Fruit fly (Drosophila melanogaster) whole organism, wandering third instar larva: Measurements from ENCODE around the gene CG3430.

Experiments
- Abd-B ChIP-seq: fragments of >200 bp; optimal IDR thresholded peaks from 2 replicates; lab custom pipeline; 2017; ENCODE audit warnings: missing biosample characterization, missing genetic modification characterization
- CG32264 ChIP-seq: fragments of 200-800 bp; sonication (Bioruptor generic); optimal IDR thresholded peaks from 2 replicates; lab custom pipeline; 2016; ENCODE audit warnings: missing biosample characterization, missing genetic modification characterization
- CG9705 ChIP-seq: fragments of 200-800 bp; sonication (Bioruptor generic); optimal IDR thresholded peaks from 2 replicates; lab custom pipeline; 2018; ENCODE audit warnings: missing biosample characterization, mild to moderate bottlenecking, missing genetic modification characterization
- CrebA ChIP-seq: fragments of 200-800 bp; sonication (Bioruptor generic); optimal IDR thresholded peaks from 2 replicates; lab custom pipeline; 2016; ENCODE audit warnings: missing biosample characterization, mild to moderate bottlenecking, missing genetic modification characterization, borderline replicate concordance
- Dfd ChIP-seq: fragments of >200 bp; optimal IDR thresholded peaks from 2 replicates; lab custom pipeline; 2017; ENCODE audit warnings: missing biosample characterization, missing genetic modification characterization
- Dif ChIP-seq: fragments of 200-275, 200-300 bp; sonication (Bioruptor generic); optimal IDR thresholded peaks from 2 replicates; lab custom pipeline; 2018; ENCODE audit warnings: missing biosample characterization, missing genetic modification characterization; ENCODE audit not compliant: partially characterized antibody
- HLH106 ChIP-seq: fragments of 200-800 bp; optimal IDR thresholded peaks from 3 replicates; lab custom pipeline; 2019; ENCODE audit warnings: missing biosample characterization, mild to moderate bottlenecking, missing genetic modification characterization, moderate library complexity
- Hnf4 ChIP-seq: fragments of 200-800 bp; sonication (Bioruptor generic); optimal IDR thresholded peaks from 2 replicates; lab custom pipeline; 2016; ENCODE audit warnings: missing biosample characterization, mild to moderate bottlenecking, missing genetic modification characterization
- Hr78 ChIP-seq: fragments of >200 bp; optimal IDR thresholded peaks from 2 replicates; lab custom pipeline; 2017; ENCODE audit warnings: missing biosample characterization, missing genetic modification characterization
- Hr83 ChIP-seq: fragments of 200-300 bp; sonication (Bioruptor generic); optimal IDR thresholded peaks from 2 replicates; lab custom pipeline; 2016; ENCODE audit warnings: missing biosample characterization, mild to moderate bottlenecking, missing genetic modification characterization, moderate library complexity; ENCODE audit not compliant: poor library complexity, severe bottlenecking
- Jra ChIP-seq: sonication (Bioruptor generic); optimal IDR thresholded peaks from 2 replicates; lab custom pipeline; 2016; ENCODE audit warnings: missing biosample characterization, missing genetic modification characterization
- Mio ChIP-seq: sonication (Bioruptor generic); optimal IDR thresholded peaks from 2 replicates; lab custom pipeline; 2016; ENCODE audit warnings: missing biosample characterization, missing genetic modification characterization
- Myc ChIP-seq: fragments of >200 bp; optimal IDR thresholded peaks from 2 replicates; lab custom pipeline; 2017
- OdsH ChIP-seq: fragments of 200-800 bp; sonication (Bioruptor generic); optimal IDR thresholded peaks from 2 replicates; lab custom pipeline; 2016; ENCODE audit warnings: missing biosample characterization, mild to moderate bottlenecking, missing genetic modification characterization
- Rel ChIP-seq, 2 experiments: fragments of 200-800 bp; sonication (Bioruptor generic) in 1 of 2; optimal IDR thresholded peaks; 2 replicates in 1 of 2; 3 replicates in 1 of 2; lab custom pipeline; 2016 to 2019; ENCODE audit warnings: mild to moderate bottlenecking in 2 of 2, missing biosample characterization in 2 of 2, missing genetic modification characterization in 2 of 2, moderate library complexity in 1 of 2
- Sp1 ChIP-seq: fragments of 200-800 bp; sonication (Bioruptor generic); optimal IDR thresholded peaks from 3 replicates; lab custom pipeline; 2019; ENCODE audit warnings: missing biosample characterization, mild to moderate bottlenecking, missing genetic modification characterization, moderate library complexity
- Vsx2 ChIP-seq: fragments of 200-300, 225-300 bp; sonication (Bioruptor generic); optimal IDR thresholded peaks from 2 replicates; lab custom pipeline; 2018; ENCODE audit warnings: missing biosample characterization, missing genetic modification characterization; ENCODE audit not compliant: partially characterized antibody
- br ChIP-seq: fragments of 200-800 bp; sonication (Bioruptor generic); optimal IDR thresholded peaks from 2 replicates; lab custom pipeline; 2016; ENCODE audit warnings: missing biosample characterization, missing genetic modification characterization
- brk ChIP-seq: fragments of 200-800 bp; sonication (Bioruptor generic); optimal IDR thresholded peaks from 2 replicates; lab custom pipeline; 2016; ENCODE audit warnings: missing biosample characterization, mild to moderate bottlenecking, missing genetic modification characterization
- dl ChIP-seq, 2 experiments: fragments of 175-275, 200-275 bp in 1 of 2; fragments of 200-275 bp in 1 of 2; sonication (Bioruptor generic); optimal IDR thresholded peaks; lab custom pipeline; 2018; ENCODE audit warnings: mild to moderate bottlenecking in 2 of 2, missing biosample characterization in 2 of 2, missing genetic modification characterization in 2 of 2, moderate library complexity in 2 of 2; ENCODE audit not compliant: partially characterized antibody in 2 of 2, insufficient read depth in 1 of 2
- dsf ChIP-seq: sonication (Bioruptor generic); optimal IDR thresholded peaks from 2 replicates; lab custom pipeline; 2016; ENCODE audit warnings: missing biosample characterization, missing genetic modification characterization, borderline replicate concordance
- ey ChIP-seq: fragments of 200-800 bp; sonication (Bioruptor generic); optimal IDR thresholded peaks from 2 replicates; lab custom pipeline; 2016; ENCODE audit warnings: missing biosample characterization, missing genetic modification characterization
- foxo ChIP-seq, 2 experiments: fragments of 200-800 bp; sonication (Bioruptor generic); optimal IDR thresholded peaks; 2 replicates in 1 of 2; 3 replicates in 1 of 2; lab custom pipeline; 2016 to 2017; ENCODE audit warnings: missing biosample characterization in 2 of 2, missing genetic modification characterization in 2 of 2
- fru ChIP-seq: fragments of 200-800 bp; sonication (Bioruptor generic); optimal IDR thresholded peaks from 3 replicates; lab custom pipeline; 2016; ENCODE audit warnings: missing biosample characterization, mild to moderate bottlenecking, missing genetic modification characterization
- h ChIP-seq: fragments of 200-800 bp; sonication (Bioruptor generic); optimal IDR thresholded peaks from 3 replicates; lab custom pipeline; 2016; ENCODE audit warnings: missing biosample characterization, mild to moderate bottlenecking, missing genetic modification characterization
- jim ChIP-seq: fragments of 175-275, 200-325 bp; sonication (Bioruptor generic); optimal IDR thresholded peaks from 2 replicates; lab custom pipeline; 2016; ENCODE audit warnings: missing biosample characterization, mild to moderate bottlenecking, missing genetic modification characterization
- lola ChIP-seq: fragments of >200 bp; optimal IDR thresholded peaks from 2 replicates; lab custom pipeline; 2017; ENCODE audit warnings: missing biosample characterization, missing genetic modification characterization
- rgr ChIP-seq: fragments of 200-800 bp; sonication (Bioruptor generic); optimal IDR thresholded peaks from 3 replicates; lab custom pipeline; 2016; ENCODE audit warnings: missing biosample characterization, mild to moderate bottlenecking, missing genetic modification characterization
- sage ChIP-seq: fragments of 200-800 bp; sonication (Bioruptor generic); optimal IDR thresholded peaks from 2 replicates; lab custom pipeline; 2016; ENCODE audit warnings: missing biosample characterization, mild to moderate bottlenecking, missing genetic modification characterization
- sv ChIP-seq: fragments of 200-800 bp; sonication (Bioruptor generic); optimal IDR thresholded peaks from 3 replicates; lab custom pipeline; 2016; ENCODE audit warnings: missing biosample characterization, missing genetic modification characterization
- tai ChIP-seq: sonication (Bioruptor generic); optimal IDR thresholded peaks from 2 replicates; lab custom pipeline; 2016; ENCODE audit warnings: missing biosample characterization, missing genetic modification characterization
- usp ChIP-seq: fragments of >200 bp; optimal IDR thresholded peaks from 2 replicates; lab custom pipeline; 2017; ENCODE audit warnings: missing biosample characterization, missing genetic modification characterization

The CG3430 gene

DNA sequence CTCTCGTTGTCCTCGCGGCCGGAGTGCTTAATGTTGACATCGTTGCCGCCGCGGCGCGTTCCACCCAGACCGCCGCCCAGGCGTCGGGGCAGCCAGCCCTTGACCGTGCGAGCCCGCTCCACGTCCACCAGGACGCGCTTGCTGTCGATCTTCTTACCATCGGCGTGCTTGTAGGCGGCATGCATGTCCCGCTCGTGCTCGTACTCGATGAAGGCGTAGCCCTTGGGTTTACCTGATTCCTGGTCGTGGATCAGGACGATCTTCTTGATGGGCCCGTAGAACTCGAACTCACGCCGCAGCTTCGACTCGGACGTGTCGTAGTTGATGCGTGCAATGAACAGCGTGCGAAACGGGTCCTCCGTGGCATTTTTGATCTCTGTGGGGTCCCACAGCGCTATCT lies 14.0 kb downstream of the CG3430 start:
- no peak for TF ChIP-seq foxo (GFP tag; optimal IDR thresholded peaks at IDR 0.05; lab: Kevin White, UChicago)
- no peak for TF ChIP-seq br (GFP tag; lab: Kevin White, UChicago)
- TF ChIP-seq Hr78, result no peak
- no peak for TF ChIP-seq rgr (GFP tag; lab: Kevin White, UChicago)
- no peak for TF ChIP-seq tai
- no peak for TF ChIP-seq h (GFP tag; lab: Kevin White, UChicago)

DNA sequence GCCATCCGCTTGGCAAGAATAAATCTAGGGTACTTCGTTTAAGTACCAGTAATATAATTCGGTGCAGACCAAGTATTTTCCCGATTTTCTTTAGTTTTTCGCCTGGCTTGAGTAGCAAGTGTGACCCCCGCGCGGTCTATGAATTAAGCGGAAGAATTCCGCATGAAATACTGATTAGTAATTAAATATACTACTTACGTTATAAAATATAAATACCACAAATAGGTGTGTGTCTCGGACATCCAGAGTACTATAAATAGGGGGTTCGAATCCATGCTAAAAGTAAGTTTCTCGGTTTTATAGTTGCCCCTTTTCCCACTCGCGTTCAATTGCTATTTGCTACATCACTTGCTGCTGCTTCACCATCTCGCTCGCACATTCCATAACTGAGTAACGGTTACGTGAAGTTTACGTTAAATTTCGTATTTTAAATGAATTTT lies 14.8 kb downstream of the CG3430 start, which contains the start of gene snRNP-U1-70K:
snRNP-U1-70K (minus strand) TSS at position 141 of the 440 bp plus-strand sequence.
- TF ChIP-seq h (GFP tag; lab: Kevin White, UChicago) (no peak), Vsx2 (no peak), Dif (peak; percentile 92), br (GFP tag; lab: Kevin White, UChicago) (no peak), Sp1 (GFP tag; lab: Kevin White, UChicago) (no peak), Hr83 (GFP tag; lab: Kevin White, UChicago) (no peak), HLH106 (tag; lab: Kevin White, UChicago) (no peak), Myc (lab: Kevin White, UChicago) (peak; percentile 76), Rel (GFP tag; optimal IDR thresholded peaks at IDR 0.05; lab: Kevin White, UChicago) (no peak), Rel (tag; optimal IDR thresholded peaks at IDR 0.05; lab: Kevin White, UChicago) (peak; percentile 39), dl (GFP tag; optimal IDR thresholded peaks at IDR 0.05; lab: Kevin White, UChicago; ENCODE audit: insufficient read depth in 1 of 2, partially characterized antibody in 2 of 2) (peak in 1 of 2 experiments; percentile 70), CG32264 (GFP tag; lab: Kevin White, UChicago) (no peak), fru (GFP tag; lab: Kevin White, UChicago) (peak; percentile 66), Jra (GFP tag; lab: Kevin White, UChicago) (no peak)
- TF ChIP-seq, all 38 proteins: peak for 5

DNA sequence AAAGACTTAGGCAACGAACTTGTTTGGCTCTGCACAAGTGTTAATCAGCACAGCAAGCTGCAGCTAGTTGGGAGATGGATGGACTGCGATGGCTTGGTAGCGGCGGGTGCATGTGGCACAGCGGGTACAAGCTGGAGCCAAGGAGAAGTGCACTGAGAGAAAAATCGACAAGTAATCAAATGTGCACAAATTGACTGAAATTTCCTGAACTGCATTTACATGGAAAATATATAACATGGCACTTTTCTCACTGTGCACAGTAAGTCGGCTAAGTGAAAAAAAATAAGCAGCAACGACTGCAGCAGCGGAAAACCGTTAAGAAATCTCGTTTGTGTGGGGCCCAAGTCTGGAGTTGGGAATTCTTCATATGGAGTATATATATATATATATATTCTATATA lies 34.3 kb downstream of the CG3430 start:
- TF ChIP-seq sv (GFP tag; lab: Kevin White, UChicago), result no peak
- no peak for TF ChIP-seq HLH106 (tag; lab: Kevin White, UChicago)
- no peak for TF ChIP-seq Dif
- no peak for TF ChIP-seq Dfd (GFP tag; lab: Kevin White, UChicago)
- TF ChIP-seq OdsH (GFP tag; lab: Kevin White, UChicago), result no peak
- TF ChIP-seq CG9705, result no peak
- no peak for TF ChIP-seq ey (GFP tag; lab: Kevin White, UChicago)
- TF ChIP-seq fru (GFP tag; lab: Kevin White, UChicago), result peak; percentile 45
- TF ChIP-seq Mio, result no peak
- no peak for TF ChIP-seq lola (GFP tag; lab: Kevin White, UChicago)
- no peak for TF ChIP-seq Sp1 (GFP tag; lab: Kevin White, UChicago)
- TF ChIP-seq dsf, result no peak
- peak; percentile 20 for TF ChIP-seq h (GFP tag; lab: Kevin White, UChicago)
- no peak for TF ChIP-seq Hnf4 (GFP tag; lab: Kevin White, UChicago)
- TF ChIP-seq foxo (GFP tag; optimal IDR thresholded peaks at IDR 0.05; lab: Kevin White, UChicago), result peak in 1 of 2 experiments; percentile 24
- no peak for TF ChIP-seq brk (GFP tag; lab: Kevin White, UChicago)
- no peak for TF ChIP-seq Vsx2
- no peak for TF ChIP-seq Hr83 (GFP tag; lab: Kevin White, UChicago)
- TF ChIP-seq jim, result no peak
- TF ChIP-seq rgr (GFP tag; lab: Kevin White, UChicago), result peak; percentile 3
- TF ChIP-seq dl (GFP tag; optimal IDR thresholded peaks at IDR 0.05; lab: Kevin White, UChicago; ENCODE audit: insufficient read depth in 1 of 2, partially characterized antibody in 2 of 2), result no peak
- no peak for TF ChIP-seq tai
- no peak for TF ChIP-seq sage (GFP tag; lab: Kevin White, UChicago)
- no peak for TF ChIP-seq CG32264 (GFP tag; lab: Kevin White, UChicago)
- no peak for TF ChIP-seq Rel (GFP tag; optimal IDR thresholded peaks at IDR 0.05; lab: Kevin White, UChicago)
- TF ChIP-seq Rel (tag; optimal IDR thresholded peaks at IDR 0.05; lab: Kevin White, UChicago), result no peak
- TF ChIP-seq CrebA (GFP tag; lab: Kevin White, UChicago), result no peak
- TF ChIP-seq, all 38 proteins: peak for 4

DNA sequence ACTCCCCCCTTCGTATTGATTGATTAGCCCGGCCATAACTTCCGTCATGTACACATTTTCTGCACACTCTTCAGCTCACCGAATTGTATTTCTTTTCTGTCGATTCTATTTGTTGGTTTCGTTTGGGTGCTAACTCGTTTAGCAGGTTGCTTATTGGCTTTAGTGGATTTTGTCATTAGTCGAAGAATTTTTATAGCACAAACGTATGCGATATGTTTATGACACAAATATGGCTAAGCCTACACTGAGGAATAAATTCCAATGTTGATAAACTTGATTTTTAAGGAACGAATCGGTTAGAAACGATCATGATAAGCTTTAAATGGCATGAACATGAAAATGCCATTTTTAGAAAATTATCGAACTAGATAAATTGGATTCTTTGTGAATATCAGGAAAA lies 41.9 kb downstream of the CG3430 start:
- TF ChIP-seq CrebA (GFP tag; lab: Kevin White, UChicago), result no peak
- no peak for TF ChIP-seq Mio
- TF ChIP-seq usp (GFP tag; lab: Kevin White, UChicago), result no peak
- no peak for TF ChIP-seq tai
- TF ChIP-seq CG9705, result no peak
- no peak for TF ChIP-seq HLH106 (tag; lab: Kevin White, UChicago)
- no peak for TF ChIP-seq h (GFP tag; lab: Kevin White, UChicago)
- no peak for TF ChIP-seq Myc (lab: Kevin White, UChicago)
- no peak for TF ChIP-seq Vsx2
- no peak for TF ChIP-seq dsf
- TF ChIP-seq Abd-B (GFP tag; lab: Kevin White, UChicago), result no peak
